Worm (Caenorhabditis elegans) whole organism, L4 larva: ENCODE measurements around the gene copb-2.

ENCODE experiments used
- D1046.2 ChIP-seq: fragments of 200-800 bp; sonication (Bioruptor generic); IDR thresholded peaks from 2 replicates; pipeline ENCODE4 v1.3.6; 2022; ENCODE audit warnings: missing genetic modification characterization, missing compliant biosample characterization
- F10B5.3 ChIP-seq: sonication (generic microtip); optimal IDR thresholded peaks from 2 replicates; lab custom pipeline; 2016; ENCODE audit warnings: mild to moderate bottlenecking, missing genetic modification characterization, missing compliant biosample characterization
- F37D6.2 ChIP-seq: sonication (generic microtip); optimal IDR thresholded peaks from 2 replicates; lab custom pipeline; 2016; ENCODE audit warnings: mild to moderate bottlenecking, missing genetic modification characterization, missing compliant biosample characterization
- F44E2.7 ChIP-seq: fragments of 200-800 bp; sonication (Bioruptor generic); IDR thresholded peaks from 2 replicates; pipeline ENCODE4 v2.1.2; 2022; ENCODE audit warnings: missing genetic modification characterization, missing compliant biosample characterization
- T20F7.1 ChIP-seq: fragments of 200-800 bp; sonication (Bioruptor generic); optimal IDR thresholded peaks from 2 replicates; lab custom pipeline; 2018; ENCODE audit warnings: mild to moderate bottlenecking, missing genetic modification characterization, missing compliant biosample characterization
- Y105C5A.15 ChIP-seq: fragments of 200-800 bp; sonication (Bioruptor generic); IDR thresholded peaks from 2 replicates; pipeline ENCODE4 v1.3.6; 2022; ENCODE audit warnings: missing genetic modification characterization, missing compliant biosample characterization
- Y48G9A.11 ChIP-seq: fragments of 200-800 bp; sonication (Bioruptor generic); IDR thresholded peaks from 2 replicates; pipeline ENCODE4 v1.3.6; 2022; ENCODE audit warnings: missing genetic modification reagents, missing genetic modification characterization, missing compliant biosample characterization
- Y75B8A.6 ChIP-seq: fragments of 200-800 bp; sonication (Bioruptor generic); IDR thresholded peaks from 2 replicates; pipeline ENCODE4 v1.3.6; 2022; ENCODE audit warnings: missing genetic modification reagents, missing genetic modification characterization, missing compliant biosample characterization
- ZK546.5 ChIP-seq, 2 experiments: sonication (generic microtip); optimal IDR thresholded peaks; 2 replicates each; lab custom pipeline; 2017; ENCODE audit warnings: missing biosample characterization in 2 of 2, missing genetic modification characterization in 2 of 2
- ama-1 ChIP-seq: fragments of 150-350 bp; optimal IDR thresholded peaks from 2 replicates; lab custom pipeline; 2014; ENCODE audit warnings: inconsistent platforms, mixed read lengths
- arid-1 ChIP-seq: fragments of 200-800 bp; sonication (Bioruptor generic); conservative IDR thresholded peaks from 2 replicates; pipeline ENCODE4 v1.3.6; 2022; ENCODE audit warnings: missing genetic modification reagents, missing genetic modification characterization, missing compliant biosample characterization
- ceh-20 ChIP-seq: fragments of 200-800 bp; sonication (Bioruptor generic); IDR thresholded peaks from 2 replicates; pipeline ENCODE4 v1.3.6; 2022; ENCODE audit warnings: missing genetic modification reagents, missing genetic modification characterization, missing compliant biosample characterization
- ceh-28 ChIP-seq: fragments of 150-350 bp; optimal IDR thresholded peaks from 2 replicates; lab custom pipeline; 2014; ENCODE audit warnings: missing biosample characterization, missing genetic modification reagents, missing genetic modification characterization
- ceh-32 ChIP-seq: sonication (generic microtip); optimal IDR thresholded peaks from 2 replicates; lab custom pipeline; 2016; ENCODE audit warnings: mild to moderate bottlenecking, missing genetic modification characterization, missing compliant biosample characterization; ENCODE audit not compliant: poor library complexity
- ceh-44 ChIP-seq: fragments of 200-800 bp; sonication (Bioruptor generic); IDR thresholded peaks from 2 replicates; pipeline ENCODE4 v1.3.6; 2022; ENCODE audit warnings: missing genetic modification reagents, missing genetic modification characterization, missing compliant biosample characterization
- ceh-82 ChIP-seq: sonication (generic microtip); optimal IDR thresholded peaks from 2 replicates; lab custom pipeline; 2017; ENCODE audit warnings: missing biosample characterization, missing genetic modification characterization
- cey-2 ChIP-seq: sonication (generic microtip); optimal IDR thresholded peaks from 3 replicates; lab custom pipeline; 2017; ENCODE audit warnings: missing genetic modification characterization, mild to moderate bottlenecking, missing compliant biosample characterization, antibody characterized with exemption, borderline replicate concordance; ENCODE audit not compliant: insufficient read depth
- ctbp-1 ChIP-seq: fragments of 200-800 bp; sonication (Bioruptor generic); IDR thresholded peaks from 2 replicates; pipeline ENCODE4 v1.3.6; 2022; ENCODE audit warnings: missing genetic modification reagents, missing genetic modification characterization, missing compliant biosample characterization
- daf-12 ChIP-seq: fragments of 150-350 bp; optimal IDR thresholded peaks from 2 replicates; lab custom pipeline; 2014; ENCODE audit warnings: missing biosample characterization, missing genetic modification reagents, missing genetic modification characterization
- daf-16 ChIP-seq, 3 experiments: sonication (generic microtip); optimal IDR thresholded peaks; 2 replicates each; lab custom pipeline; 2016 to 2017; ENCODE audit warnings: missing genetic modification characterization in 3 of 3, missing genetic modification reagents in 3 of 3, mild to moderate bottlenecking in 2 of 3, missing compliant biosample characterization in 2 of 3, missing biosample characterization in 1 of 3, moderate library complexity in 1 of 3
- daf-8 ChIP-seq: fragments of 200-800 bp; sonication (Bioruptor generic); IDR thresholded peaks from 2 replicates; pipeline ENCODE4 v1.3.6; 2022; ENCODE audit warnings: missing genetic modification characterization, missing compliant biosample characterization
- dmd-8 ChIP-seq: fragments of 200-800 bp; sonication (Bioruptor generic); IDR thresholded peaks from 2 replicates; pipeline ENCODE4 v1.3.6; 2022; ENCODE audit warnings: missing genetic modification characterization, missing compliant biosample characterization
- dpl-1 ChIP-seq: fragments of 150-350 bp; optimal IDR thresholded peaks from 2 replicates; lab custom pipeline; 2014; ENCODE audit warnings: missing biosample characterization, missing genetic modification reagents, missing genetic modification characterization
- dve-1 ChIP-seq: sonication (generic microtip); optimal IDR thresholded peaks from 2 replicates; lab custom pipeline; 2017; ENCODE audit warnings: antibody characterized with exemption, mild to moderate bottlenecking, missing genetic modification characterization, missing compliant biosample characterization; ENCODE audit not compliant: insufficient read depth
- fos-1 ChIP-seq: fragments of 150-350 bp; optimal IDR thresholded peaks from 2 replicates; lab custom pipeline; 2014; ENCODE audit warnings: missing biosample characterization, missing genetic modification characterization
- hlh-11 ChIP-seq: fragments of 200-800 bp; sonication (Bioruptor generic); optimal IDR thresholded peaks from 2 replicates; lab custom pipeline; 2018; ENCODE audit warnings: mild to moderate bottlenecking, missing genetic modification characterization, missing compliant biosample characterization
- hlh-30 ChIP-seq: sonication (generic microtip); optimal IDR thresholded peaks from 2 replicates; lab custom pipeline; 2017; ENCODE audit warnings: antibody characterized with exemption, mild to moderate bottlenecking, missing genetic modification characterization, missing compliant biosample characterization; ENCODE audit not compliant: insufficient read depth
- jun-1 ChIP-seq: fragments of 150-350 bp; optimal IDR thresholded peaks from 2 replicates; lab custom pipeline; 2014; ENCODE audit warnings: missing biosample characterization, missing genetic modification reagents, missing genetic modification characterization
- lin-29 ChIP-seq: fragments of 200-800 bp; sonication (Bioruptor generic); IDR thresholded peaks from 2 replicates; pipeline ENCODE4 v1.3.6; 2022; ENCODE audit warnings: missing genetic modification reagents, missing genetic modification characterization, missing compliant biosample characterization
- lin-38 ChIP-seq: fragments of 200-800 bp; sonication (Bioruptor generic); IDR thresholded peaks from 2 replicates; pipeline ENCODE4 v1.3.6; 2022; ENCODE audit warnings: missing genetic modification reagents, missing genetic modification characterization, missing compliant biosample characterization
- mep-1 ChIP-seq: fragments of 150-350 bp; sonication (generic microtip); optimal IDR thresholded peaks from 3 replicates; lab custom pipeline; 2014; ENCODE audit warnings: missing biosample characterization, missing genetic modification characterization
- mxl-2 ChIP-seq: fragments of 200-800 bp; sonication (Bioruptor generic); conservative IDR thresholded peaks from 2 replicates; pipeline ENCODE4 v1.3.6; 2022; ENCODE audit warnings: missing genetic modification reagents, missing genetic modification characterization, missing compliant biosample characterization
- nhr-11 ChIP-seq: fragments of 150-350 bp; optimal IDR thresholded peaks from 2 replicates; lab custom pipeline; 2014; ENCODE audit warnings: missing biosample characterization, missing genetic modification characterization
- nhr-25 ChIP-seq: sonication (generic microtip); optimal IDR thresholded peaks from 2 replicates; lab custom pipeline; 2017; ENCODE audit warnings: missing genetic modification characterization, mild to moderate bottlenecking, missing compliant biosample characterization, antibody characterized with exemption, moderate library complexity, borderline replicate concordance; ENCODE audit not compliant: insufficient read depth
- nhr-42 ChIP-seq: fragments of 200-800 bp; sonication (Bioruptor generic); IDR thresholded peaks from 2 replicates; pipeline ENCODE4 v1.3.6; 2022; ENCODE audit warnings: missing genetic modification characterization, missing compliant biosample characterization
- nhr-48 ChIP-seq: sonication (generic microtip); optimal IDR thresholded peaks from 2 replicates; lab custom pipeline; 2016; ENCODE audit warnings: mild to moderate bottlenecking, missing genetic modification characterization, missing compliant biosample characterization
- nhr-77 ChIP-seq: fragments of 150-350 bp; optimal IDR thresholded peaks from 2 replicates; lab custom pipeline; 2014; ENCODE audit warnings: missing biosample characterization, missing genetic modification characterization
- php-3 ChIP-seq: fragments of 200-800 bp; sonication (Bioruptor generic); IDR thresholded peaks from 2 replicates; pipeline ENCODE4 v1.3.6; 2022; ENCODE audit warnings: missing genetic modification reagents, missing genetic modification characterization, missing compliant biosample characterization
- rbr-2 ChIP-seq: sonication (generic microtip); optimal IDR thresholded peaks from 2 replicates; lab custom pipeline; 2016; ENCODE audit warnings: missing genotype, missing genetic modification characterization, missing compliant biosample characterization
- saeg-2 ChIP-seq: fragments of 200-800 bp; sonication (Bioruptor generic); IDR thresholded peaks from 2 replicates; pipeline ENCODE4 v1.3.6; 2022; ENCODE audit warnings: missing genetic modification reagents, missing genetic modification characterization, missing compliant biosample characterization
- skn-1 ChIP-seq: fragments of 150-350 bp; optimal IDR thresholded peaks from 2 replicates; lab custom pipeline; 2014; ENCODE audit warnings: missing biosample characterization, missing genetic modification characterization
- snpc-4 ChIP-seq: fragments of 150-350 bp; optimal IDR thresholded peaks from 2 replicates; lab custom pipeline; 2014; ENCODE audit warnings: missing biosample characterization, missing genetic modification characterization
- spr-3 ChIP-seq: fragments of 200-800 bp; sonication (Bioruptor generic); optimal IDR thresholded peaks from 2 replicates; lab custom pipeline; 2018; ENCODE audit warnings: mild to moderate bottlenecking, missing genetic modification characterization, missing compliant biosample characterization
- tra-1 ChIP-seq: fragments of 200-800 bp; sonication (Bioruptor generic); IDR thresholded peaks from 2 replicates; pipeline ENCODE4 v1.3.6; 2022; ENCODE audit warnings: missing genetic modification reagents, missing genetic modification characterization, missing compliant biosample characterization
- unc-130 ChIP-seq: sonication (generic microtip); optimal IDR thresholded peaks from 2 replicates; lab custom pipeline; 2016; ENCODE audit warnings: missing genetic modification reagents, missing genetic modification characterization, missing compliant biosample characterization
- vab-7 ChIP-seq: fragments of 200-800 bp; sonication (Bioruptor generic); IDR thresholded peaks from 2 replicates; pipeline ENCODE4 v1.3.6; 2022; ENCODE audit warnings: missing genetic modification reagents, missing genetic modification characterization, missing compliant biosample characterization
- zag-1 ChIP-seq: fragments of 150-350 bp; optimal IDR thresholded peaks from 2 replicates; lab custom pipeline; 2014; ENCODE audit warnings: missing biosample characterization, missing genetic modification characterization
- zfp-2 ChIP-seq: sonication (generic microtip); optimal IDR thresholded peaks from 2 replicates; lab custom pipeline; 2016; ENCODE audit warnings: mild to moderate bottlenecking, missing genetic modification characterization, missing compliant biosample characterization
- ztf-7 ChIP-seq: fragments of 150-350 bp; optimal IDR thresholded peaks from 2 replicates; lab custom pipeline; 2014; ENCODE audit warnings: missing biosample characterization, missing genetic modification characterization

Gene copb-2

DNA sequence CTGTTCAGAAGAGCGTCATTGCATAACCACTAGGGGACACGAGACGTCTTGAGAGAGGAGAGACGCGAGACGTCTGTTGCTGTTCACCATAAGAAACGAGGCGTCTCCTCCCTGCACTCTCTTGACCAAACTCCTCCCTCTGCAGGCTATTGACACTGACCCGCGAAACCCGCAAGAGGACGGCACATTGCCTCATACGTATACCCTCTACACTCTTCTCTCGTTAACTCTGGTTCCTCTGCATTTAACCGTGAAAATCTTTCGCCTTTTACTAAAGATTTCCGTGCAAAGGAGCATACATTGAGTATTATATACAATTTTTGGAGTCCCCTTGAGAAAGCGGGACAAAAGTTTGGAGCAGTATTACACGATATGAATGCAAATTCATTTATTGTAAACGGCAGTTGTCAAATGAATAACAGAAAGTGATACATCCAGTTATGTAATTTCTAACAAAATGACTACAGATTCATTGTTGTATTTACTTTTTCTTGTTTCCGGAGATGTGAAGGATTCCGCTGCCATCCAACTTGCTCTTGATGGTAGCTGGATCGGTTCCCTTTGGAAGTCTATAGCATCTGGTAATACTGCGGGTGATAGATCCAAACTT lies 15.0 kb upstream of the copb-2 start (continued):
- TF ChIP-seq ceh-20 (GFP tag; lab: Robert Waterston, UW) (peak; percentile 88), arid-1 (GFP tag; lab: Robert Waterston, UW) (peak; percentile 74), saeg-2 (GFP tag; lab: Robert Waterston, UW) (no peak), nhr-77 (tag; lab: Kevin White, UChicago) (peak; percentile 88), daf-12 (no peak), Y48G9A.11 (GFP tag; lab: Robert Waterston, UW) (peak; percentile 67), Y75B8A.6 (GFP tag; lab: Robert Waterston, UW) (no peak), zag-1 (tag; lab: Kevin White, UChicago) (peak; percentile 37), nhr-42 (GFP tag; lab: Robert Waterston, UW) (peak; percentile 50; the same call in 1 of the 2 replicates), hlh-30 (tag; lab: Kevin White, UChicago) (peak; percentile 90), Y105C5A.15 (GFP tag; lab: Robert Waterston, UW) (no peak), snpc-4 (peak; percentile 97), rbr-2 (tag; lab: Kevin White, UChicago) (peak; percentile 95), lin-38 (peak; percentile 86), F10B5.3 (peak; percentile 81), lin-29 (GFP tag; lab: Robert Waterston, UW) (no peak), nhr-48 (tag; lab: Kevin White, UChicago) (peak; percentile 85), ceh-82 (tag; lab: Kevin White, UChicago) (no peak), cey-2 (no peak), mep-1 (tag; lab: Kevin White, UChicago) (peak; percentile 97), dmd-8 (no peak), ceh-28 (tag; lab: Kevin White, UChicago) (no peak), php-3 (peak; percentile 59; the same call in 1 of the 2 replicates), dve-1 (tag; lab: Kevin White, UChicago) (peak; percentile 97), hlh-11 (tag; lab: Kevin White, UChicago) (peak; percentile 92), fos-1 (no peak), nhr-11 (peak; percentile 92), ama-1 (lab: Kevin White, UChicago) (peak; percentile 99), ceh-44 (0 out of 2 replicates have a peak, but pooled peaks have one; percentile 47), zfp-2 (tag; lab: Kevin White, UChicago) (peak; percentile 56), F44E2.7 (GFP tag; lab: Robert Waterston, UW) (no peak), unc-130 (peak; percentile 78), spr-3 (peak; percentile 55), mxl-2 (GFP tag; lab: Robert Waterston, UW) (no peak), F37D6.2 (tag; lab: Kevin White, UChicago) (peak; percentile 81), nhr-25 (tag; lab: Kevin White, UChicago) (peak; percentile 95), ctbp-1 (GFP tag; lab: Robert Waterston, UW) (peak; percentile 89), daf-8 (no peak), dpl-1 (peak; percentile 79), D1046.2 (GFP tag; lab: Robert Waterston, UW) (no peak), T20F7.1 (GFP tag; lab: Kevin White, UChicago) (peak; percentile 87), ztf-7 (tag; lab: Kevin White, UChicago) (peak; percentile 63), jun-1 (tag; lab: Kevin White, UChicago) (peak; percentile 85), tra-1 (GFP tag; lab: Robert Waterston, UW) (peak; percentile 39; the same call in 1 of the 2 replicates), daf-16 (GFP tag; optimal IDR thresholded peaks at IDR 0.05; lab: Kevin White, UChicago) (peak; percentile 35 to 87), daf-16 (tag; optimal IDR thresholded peaks at IDR 0.05; lab: Kevin White, UChicago) (peak; percentile 98), skn-1 (tag; lab: Kevin White, UChicago) (no peak), vab-7 (no peak; the same call in 1 of the 2 replicates), ceh-32 (tag; lab: Kevin White, UChicago) (peak; percentile 53), ZK546.5 (tag; optimal IDR thresholded peaks at IDR 0.05; lab: Kevin White, UChicago) (peak in 1 of 2 experiments; percentile 1)
